Worm (Caenorhabditis elegans): ENCODE data around the gene T26E4.4.

- TF ChIP-seq unc-130 (GFP tag; optimal IDR thresholded peaks at IDR 0.05) = no peak
- no peak for TF ChIP-seq C06A6.2 (GFP tag; conservative IDR thresholded peaks at IDR 0.05)
- TF ChIP-seq nfya-1 (tag; optimal IDR thresholded peaks at IDR 0.05; ENCODE audit: borderline replicate concordance, insufficient read depth) = no peak
- TF ChIP-seq snpc-4 (GFP tag; optimal IDR thresholded peaks at IDR 0.05) = no peak
- no peak for TF ChIP-seq snpc-4 (tag; optimal IDR thresholded peaks at IDR 0.05)
- TF ChIP-seq ztf-22 (GFP tag; optimal IDR thresholded peaks at IDR 0.05) = no peak
Observed at ce11 chrV:15750130-15750529, 42.2 kb downstream of the T26E4.4 start, which contains the start of gene str-6.
